Fruit fly (Drosophila melanogaster): Measurements from ENCODE around the gene CG16964.
"Not testable (repeated sequence)": the region's sequence is repeated elsewhere in the genome, so short reads cannot be mapped to it uniquely, and the experiment has no call there.

- not testable (repeated sequence) for TF ChIP-seq Hr96 (GFP tag; optimal IDR thresholded peaks at IDR 0.05); CG7101 (tag; optimal IDR thresholded peaks at IDR 0.05); bab1 (GFP tag; optimal IDR thresholded peaks at IDR 0.05); kay (GFP tag; ENCODE audit: borderline replicate concordance); CG14711 (tag; optimal IDR thresholded peaks at IDR 0.05); toe (GFP tag; optimal IDR thresholded peaks at IDR 0.05); tj (GFP tag; optimal IDR thresholded peaks at IDR 0.05); CG12768 (GFP tag; optimal IDR thresholded peaks at IDR 0.05); CG11617 (GFP tag; optimal IDR thresholded peaks at IDR 0.05); CG1620 (GFP tag; optimal IDR thresholded peaks at IDR 0.05); cic (GFP tag; optimal IDR thresholded peaks at IDR 0.05); CG7045 (GFP tag; optimal IDR thresholded peaks at IDR 0.05); Crg-1 (GFP tag; optimal IDR thresholded peaks at IDR 0.05); pad (GFP tag; optimal IDR thresholded peaks at IDR 0.05)
Measured at dm6 chr2L:11995332-11995790, 47.6 kb downstream of the CG16964 start, which contains the start of the genes CG18789 and Qtzl.

Measured in whole organism, adult.